Worm (Caenorhabditis elegans) whole organism, L1 larva: ENCODE measurements around the gene F46F5.11.

Experiments used
- F16B12.6 ChIP-seq: fragments of 150-350 bp; optimal IDR thresholded peaks from 2 replicates; lab custom pipeline; 2014; ENCODE audit warnings: missing biosample characterization, missing genetic modification characterization
- Y116A8C.19 ChIP-seq: sonication (generic microtip); optimal IDR thresholded peaks from 2 replicates; lab custom pipeline; 2016; ENCODE audit warnings: missing compliant biosample characterization, missing genetic modification characterization, borderline replicate concordance
- aly-2 ChIP-seq: fragments of 150-350 bp; optimal IDR thresholded peaks from 2 replicates; lab custom pipeline; 2014; ENCODE audit warnings: missing biosample characterization, missing genetic modification characterization
- ama-1 ChIP-seq: fragments of 150-350 bp; optimal IDR thresholded peaks from 2 replicates; lab custom pipeline; 2014
- dpl-1 ChIP-seq, 3 experiments: fragments of 150-350 bp in 2 of 3; sonication (generic microtip) in 1 of 3; optimal IDR thresholded peaks; 2 replicates each; lab custom pipeline; 2014 to 2017; ENCODE audit warnings: missing biosample characterization in 3 of 3, missing genetic modification characterization in 3 of 3, missing genetic modification reagents in 3 of 3
- egl-13 ChIP-seq: sonication (generic microtip); optimal IDR thresholded peaks from 2 replicates; lab custom pipeline; 2016; ENCODE audit warnings: missing genotype, missing genetic modification reagents, missing genetic modification characterization, missing compliant biosample characterization
- egl-27 ChIP-seq, 2 experiments: fragments of 150-350 bp in 1 of 2; sonication (generic microtip); optimal IDR thresholded peaks; 3 replicates each; lab custom pipeline; 2017 to 2018; ENCODE audit warnings: missing biosample characterization in 2 of 2, missing genetic modification characterization in 2 of 2, missing genetic modification reagents in 2 of 2
- elt-3 ChIP-seq, 6 experiments: fragments of 150-350 bp in 1 of 6; sonication (generic microtip); optimal IDR thresholded peaks; 2 replicates each; lab custom pipeline; 2017 to 2018; ENCODE audit warnings: missing biosample characterization in 6 of 6, missing genetic modification characterization in 6 of 6, inconsistent platforms in 1 of 6
- fkh-10 ChIP-seq: sonication (generic microtip); optimal IDR thresholded peaks from 2 replicates; lab custom pipeline; 2017; ENCODE audit warnings: missing biosample characterization, missing genetic modification reagents, missing genetic modification characterization
- fkh-4 ChIP-seq: sonication (generic microtip); optimal IDR thresholded peaks from 2 replicates; lab custom pipeline; 2016; ENCODE audit warnings: missing compliant biosample characterization, missing genetic modification characterization, borderline replicate concordance
- fos-1 ChIP-seq: fragments of 150-350 bp; optimal IDR thresholded peaks from 2 replicates; lab custom pipeline; 2014; ENCODE audit warnings: missing biosample characterization, missing genetic modification characterization
- grh-1 ChIP-seq: fragments of 200-800 bp; sonication (Bioruptor generic); IDR thresholded peaks from 2 replicates; pipeline ENCODE4 v1.3.6; 2022; ENCODE audit warnings: missing genetic modification reagents, missing genetic modification characterization, missing compliant biosample characterization
- hlh-17 ChIP-seq: fragments of 200-800 bp; sonication (Bioruptor generic); optimal IDR thresholded peaks from 2 replicates; lab custom pipeline; 2018; ENCODE audit warnings: missing genetic modification characterization, mild to moderate bottlenecking, missing compliant biosample characterization, moderate library complexity, borderline replicate concordance
- irx-1 ChIP-seq: sonication (generic microtip); optimal IDR thresholded peaks from 2 replicates; lab custom pipeline; 2016; ENCODE audit warnings: missing genetic modification characterization, missing compliant biosample characterization
- jun-1 ChIP-seq: fragments of 150-350 bp; optimal IDR thresholded peaks from 2 replicates; lab custom pipeline; 2014; ENCODE audit warnings: missing biosample characterization, missing genetic modification reagents, missing genetic modification characterization
- lin-39 ChIP-seq: fragments of 150-350 bp; optimal IDR thresholded peaks from 2 replicates; lab custom pipeline; 2014; ENCODE audit warnings: missing biosample characterization, missing genetic modification reagents, missing genetic modification characterization
- lir-3 ChIP-seq: sonication (generic microtip); optimal IDR thresholded peaks from 2 replicates; lab custom pipeline; 2016; ENCODE audit warnings: mild to moderate bottlenecking, missing genetic modification characterization, moderate library complexity, missing compliant biosample characterization; ENCODE audit not compliant: poor library complexity
- mef-2 ChIP-seq: fragments of 150-350 bp; optimal IDR thresholded peaks from 2 replicates; lab custom pipeline; 2014; ENCODE audit warnings: missing biosample characterization, missing genetic modification characterization
- mep-1 ChIP-seq: fragments of 150-350 bp; optimal IDR thresholded peaks from 2 replicates; lab custom pipeline; 2014; ENCODE audit warnings: missing biosample characterization, missing genetic modification characterization
- nhr-11 ChIP-seq: fragments of 150-350 bp; optimal IDR thresholded peaks from 2 replicates; lab custom pipeline; 2014; ENCODE audit warnings: missing biosample characterization, missing genetic modification characterization
- nhr-237 ChIP-seq: fragments of 150-350 bp; optimal IDR thresholded peaks from 2 replicates; lab custom pipeline; 2014; ENCODE audit warnings: missing biosample characterization, missing genetic modification characterization
- nhr-71 ChIP-seq: sonication (generic microtip); optimal IDR thresholded peaks from 2 replicates; lab custom pipeline; 2016; ENCODE audit warnings: mild to moderate bottlenecking, missing genetic modification characterization, moderate library complexity, missing compliant biosample characterization
- nhr-77 ChIP-seq: fragments of 150-350 bp; optimal IDR thresholded peaks from 2 replicates; lab custom pipeline; 2014; ENCODE audit warnings: missing biosample characterization, missing genetic modification characterization
- nhr-84 ChIP-seq: sonication (generic microtip); optimal IDR thresholded peaks from 2 replicates; lab custom pipeline; 2017; ENCODE audit warnings: missing biosample characterization, missing genetic modification characterization
- pag-3 ChIP-seq: sonication (generic microtip); optimal IDR thresholded peaks from 2 replicates; lab custom pipeline; 2017; ENCODE audit warnings: missing genetic modification characterization, mild to moderate bottlenecking, missing compliant biosample characterization, antibody characterized with exemption, borderline replicate concordance; ENCODE audit not compliant: insufficient read depth
- pax-3 ChIP-seq: fragments of 200-800 bp; sonication (Bioruptor generic); optimal IDR thresholded peaks from 2 replicates; lab custom pipeline; 2018; ENCODE audit warnings: mild to moderate bottlenecking, missing genetic modification characterization, moderate library complexity, missing compliant biosample characterization
- pqm-1 ChIP-seq: sonication (generic microtip); optimal IDR thresholded peaks from 3 replicates; lab custom pipeline; 2017; ENCODE audit warnings: missing biosample characterization, missing genetic modification characterization
- skn-1 ChIP-seq: fragments of 150-350 bp; optimal IDR thresholded peaks from 2 replicates; lab custom pipeline; 2014; ENCODE audit warnings: missing biosample characterization, missing genetic modification characterization
- snpc-4 ChIP-seq: fragments of 150-350 bp; optimal IDR thresholded peaks from 2 replicates; lab custom pipeline; 2014; ENCODE audit warnings: missing biosample characterization, missing genetic modification characterization
- sox-4 ChIP-seq: sonication (generic microtip); optimal IDR thresholded peaks from 2 replicates; lab custom pipeline; 2016; ENCODE audit warnings: missing genetic modification characterization, missing compliant biosample characterization
- tbx-2 ChIP-seq: sonication (generic microtip); optimal IDR thresholded peaks from 2 replicates; lab custom pipeline; 2016; ENCODE audit warnings: missing genetic modification characterization, missing compliant biosample characterization
- tlp-1 ChIP-seq: fragments of 150-350 bp; optimal IDR thresholded peaks from 2 replicates; lab custom pipeline; 2014; ENCODE audit warnings: missing biosample characterization, missing genetic modification characterization
- unc-130 ChIP-seq: fragments of 150-350 bp; optimal IDR thresholded peaks from 2 replicates; lab custom pipeline; 2017; ENCODE audit warnings: missing biosample characterization, missing genetic modification characterization, inconsistent platforms
- unc-30 ChIP-seq: sonication (generic microtip); optimal IDR thresholded peaks from 2 replicates; lab custom pipeline; 2017; ENCODE audit warnings: missing biosample characterization, missing genetic modification characterization
- unc-62 ChIP-seq: fragments of 150-350 bp; optimal IDR thresholded peaks from 2 replicates; lab custom pipeline; 2014; ENCODE audit warnings: missing biosample characterization, missing genetic modification reagents, missing genetic modification characterization
- unc-86 ChIP-seq: sonication (generic microtip); optimal IDR thresholded peaks from 2 replicates; lab custom pipeline; 2016; ENCODE audit warnings: missing genetic modification characterization, missing compliant biosample characterization
- unc-98 ChIP-seq: fragments of 200-800 bp; sonication (Bioruptor generic); IDR thresholded peaks from 2 replicates; pipeline ENCODE4 v1.3.6; 2022; ENCODE audit warnings: missing genetic modification characterization, missing compliant biosample characterization
- vab-15 ChIP-seq: sonication (generic microtip); optimal IDR thresholded peaks from 2 replicates; lab custom pipeline; 2017; ENCODE audit warnings: missing genotype, mild to moderate bottlenecking, missing genetic modification characterization, missing compliant biosample characterization
- zag-1 ChIP-seq: fragments of 150-350 bp; optimal IDR thresholded peaks from 2 replicates; lab custom pipeline; 2014; ENCODE audit warnings: missing biosample characterization, missing genetic modification characterization
- ztf-4 ChIP-seq: fragments of 150-350 bp; optimal IDR thresholded peaks from 2 replicates; lab custom pipeline; 2014; ENCODE audit warnings: missing biosample characterization, missing genetic modification characterization

The F46F5.11 gene

DNA sequence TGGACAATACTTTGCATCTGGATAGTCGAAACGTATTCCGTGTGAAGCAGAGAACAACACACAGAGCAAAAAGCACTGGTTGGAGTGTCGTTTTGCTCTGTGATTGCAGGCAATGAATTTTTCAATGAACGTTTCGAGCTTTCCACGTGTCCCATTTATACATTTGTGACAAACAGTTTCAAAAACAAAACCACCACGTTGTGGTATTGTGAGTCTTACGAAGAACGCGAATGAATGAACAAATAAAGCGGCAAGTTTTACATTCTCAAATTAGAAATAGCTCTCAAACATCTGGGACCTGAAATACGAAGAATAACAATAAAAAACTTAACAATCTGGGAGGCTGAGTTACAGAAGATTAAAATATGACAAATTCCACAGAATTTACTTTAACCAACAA, 16.7 kb upstream of the F46F5.11 start, which contains the start of gene F46F5.1:
TSS of gene F46F5.1 (minus strand) at position 101 of the 400 bp plus-strand sequence.
- TF ChIP-seq sox-4 (no peak), nhr-77 (no peak), fos-1 (tag; lab: Kevin White, UChicago) (no peak), nhr-11 (tag; lab: Kevin White, UChicago) (no peak), unc-30 (tag; lab: Kevin White, UChicago) (no peak), pqm-1 (tag; lab: Kevin White, UChicago) (no peak), ama-1 (lab: Kevin White, UChicago) (no peak), irx-1 (tag; lab: Kevin White, UChicago) (no peak), tlp-1 (tag; lab: Kevin White, UChicago) (no peak), dpl-1 (GFP tag; optimal IDR thresholded peaks at IDR 0.05; lab: Kevin White, UChicago) (no peak), skn-1 (tag; lab: Kevin White, UChicago) (no peak), pag-3 (tag; lab: Kevin White, UChicago) (no peak), unc-98 (GFP tag; lab: Robert Waterston, UW) (no peak), Y116A8C.19 (tag; lab: Kevin White, UChicago) (no peak), unc-130 (tag; lab: Kevin White, UChicago) (no peak), elt-3 (tag; optimal IDR thresholded peaks at IDR 0.05; lab: Kevin White, UChicago) (no peak)
- TF ChIP-seq, all 84 proteins: peak for 0

DNA sequence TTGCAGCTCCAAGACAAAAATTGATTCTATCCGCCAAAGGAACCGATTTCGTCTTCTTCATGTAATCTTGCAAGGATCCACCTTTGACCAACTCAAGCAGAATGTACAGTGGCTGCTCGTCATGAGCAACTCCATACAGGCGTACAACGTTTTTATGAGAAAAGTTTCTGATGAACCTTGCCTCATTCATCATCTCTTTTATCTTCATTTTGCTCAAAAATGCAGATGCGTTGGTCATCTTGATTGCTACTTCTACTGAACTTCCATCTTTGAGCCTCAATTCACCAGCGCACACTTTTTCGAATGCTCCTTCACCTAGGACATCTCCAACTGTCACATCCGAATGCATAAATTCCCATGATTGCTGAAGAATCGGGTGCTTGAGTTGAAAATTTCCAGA, 11.6 kb upstream of the F46F5.11 start:
- no peak for TF ChIP-seq fkh-10 (GFP tag; lab: Kevin White, UChicago)
- TF ChIP-seq lin-39 (tag; lab: Kevin White, UChicago), result no peak
- no peak for TF ChIP-seq jun-1 (tag; lab: Kevin White, UChicago)
- no peak for TF ChIP-seq unc-62 (GFP tag; lab: Kevin White, UChicago)
- no peak for TF ChIP-seq lir-3 (tag; lab: Kevin White, UChicago)
- no peak for TF ChIP-seq unc-86 (tag; lab: Kevin White, UChicago)
- TF ChIP-seq skn-1 (tag; lab: Kevin White, UChicago), result no peak
- TF ChIP-seq egl-27 (tag; optimal IDR thresholded peaks at IDR 0.05; lab: Kevin White, UChicago), result no peak
- TF ChIP-seq mep-1 (tag; lab: Kevin White, UChicago), result no peak
- TF ChIP-seq Y116A8C.19 (tag; lab: Kevin White, UChicago), result no peak
- no peak for TF ChIP-seq ztf-4
- no peak for TF ChIP-seq nhr-84 (tag; lab: Kevin White, UChicago)
- TF ChIP-seq grh-1 (GFP tag; lab: Robert Waterston, UW), result no peak
- TF ChIP-seq fos-1 (tag; lab: Kevin White, UChicago), result no peak
- TF ChIP-seq aly-2, result no peak

DNA sequence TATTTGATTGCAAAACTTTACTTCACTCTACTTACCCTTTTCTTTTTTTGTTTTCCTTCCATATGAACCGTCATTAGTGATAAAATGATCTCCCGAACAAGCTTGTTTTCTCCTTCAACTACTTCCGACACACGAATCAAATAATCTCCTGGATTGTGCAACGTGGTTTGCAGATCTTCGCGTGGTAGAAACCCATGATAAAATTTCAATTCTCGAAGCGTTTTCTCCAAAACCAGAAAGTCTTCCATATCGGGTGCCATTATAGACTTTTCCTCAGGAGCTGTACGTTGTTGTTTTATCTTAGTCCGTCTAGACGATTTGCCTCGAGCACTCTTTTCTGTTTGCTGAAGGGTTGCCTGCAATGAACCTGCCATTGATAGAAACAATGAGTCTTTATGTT, 11.1 kb upstream of the F46F5.11 start:
- TF ChIP-seq sox-4 (no peak), F16B12.6 (tag; lab: Kevin White, UChicago) (no peak), nhr-71 (tag; lab: Kevin White, UChicago) (no peak), pax-3 (tag; lab: Kevin White, UChicago) (no peak), snpc-4 (tag; lab: Kevin White, UChicago) (no peak), nhr-11 (tag; lab: Kevin White, UChicago) (no peak), egl-13 (tag; lab: Kevin White, UChicago) (no peak), nhr-237 (no peak), vab-15 (tag; lab: Kevin White, UChicago) (no peak), ama-1 (lab: Kevin White, UChicago) (no peak), lin-39 (tag; lab: Kevin White, UChicago) (no peak), mef-2 (tag; lab: Kevin White, UChicago) (no peak), unc-98 (GFP tag; lab: Robert Waterston, UW) (no peak), hlh-17 (GFP tag; lab: Kevin White, UChicago) (no peak), tbx-2 (no peak), fkh-4 (no peak), zag-1 (no peak)
